Fruit fly (Drosophila melanogaster) whole organism, pupa: ENCODE data around the gene Cp19.

Source experiments
- CG10348 ChIP-seq: fragments of 200-800 bp; sonication (Bioruptor generic); IDR thresholded peaks from 2 replicates; pipeline ENCODE4 v1.3.6; 2022; ENCODE audit warnings: missing biosample characterization, missing genetic modification characterization
- CG13204 ChIP-seq: fragments of 200-800 bp; sonication (Bioruptor generic); optimal IDR thresholded peaks from 2 replicates; lab custom pipeline; 2018; ENCODE audit warnings: missing biosample characterization, mild to moderate bottlenecking, missing genetic modification characterization, moderate library complexity
- CG14655 ChIP-seq: fragments of 200-800 bp; sonication (Bioruptor generic); optimal IDR thresholded peaks from 3 replicates; lab custom pipeline; 2017; ENCODE audit warnings: mild to moderate bottlenecking, missing biosample characterization, missing genetic modification reagents, missing genetic modification characterization
- CG15710 ChIP-seq: fragments of 200-800 bp; sonication (Bioruptor generic); optimal IDR thresholded peaks from 2 replicates; lab custom pipeline; 2018; ENCODE audit warnings: missing biosample characterization, mild to moderate bottlenecking, missing genetic modification characterization, moderate library complexity
- CG32121 ChIP-seq: fragments of 200-800 bp; sonication (Bioruptor generic); IDR thresholded peaks from 2 replicates; pipeline ENCODE4 v1.3.6; 2022; ENCODE audit warnings: missing biosample characterization, missing genetic modification characterization
- CG8159 ChIP-seq: fragments of 200-800 bp; sonication (Bioruptor generic); optimal IDR thresholded peaks from 3 replicates; lab custom pipeline; 2018; ENCODE audit warnings: missing biosample characterization, mild to moderate bottlenecking, missing genetic modification characterization, moderate library complexity
- CG8301 ChIP-seq: fragments of 200-800 bp; sonication (Bioruptor generic); optimal IDR thresholded peaks from 2 replicates; lab custom pipeline; 2018; ENCODE audit warnings: missing biosample characterization, mild to moderate bottlenecking, missing genetic modification characterization
- CG9948 ChIP-seq: fragments of 200-800 bp; sonication (Bioruptor generic); optimal IDR thresholded peaks from 2 replicates; lab custom pipeline; 2018; ENCODE audit warnings: missing biosample characterization, mild to moderate bottlenecking, missing genetic modification characterization, moderate library complexity
- D1 ChIP-seq: fragments of 200-800 bp; sonication (Bioruptor generic); optimal IDR thresholded peaks from 2 replicates; lab custom pipeline; 2018; ENCODE audit warnings: missing biosample characterization, mild to moderate bottlenecking, missing genetic modification characterization, moderate library complexity
- EcR ChIP-seq: fragments of 200-800 bp; sonication (Bioruptor generic); optimal IDR thresholded peaks from 3 replicates; lab custom pipeline; 2019; ENCODE audit warnings: missing biosample characterization, missing genetic modification characterization, mild to moderate bottlenecking, moderate library complexity, missing genetic modification reagents
- Ets98B ChIP-seq: fragments of 200-800 bp; sonication (Bioruptor generic); IDR thresholded peaks from 2 replicates; pipeline ENCODE4 v1.3.6; 2022; ENCODE audit warnings: missing biosample characterization, missing genetic modification characterization
- Pif1B ChIP-seq: fragments of 200-800 bp; sonication (Bioruptor generic); optimal IDR thresholded peaks from 3 replicates; lab custom pipeline; 2016; ENCODE audit warnings: missing biosample characterization, missing genetic modification characterization
- Snoo ChIP-seq: fragments of 200-800 bp; sonication (Bioruptor generic); optimal IDR thresholded peaks from 3 replicates; lab custom pipeline; 2017; ENCODE audit warnings: missing biosample characterization, mild to moderate bottlenecking, missing genetic modification characterization, inconsistent platforms
- fd96Ca ChIP-seq: fragments of 200-800 bp; sonication (Bioruptor generic); IDR thresholded peaks from 3 replicates; pipeline ENCODE4 v1.3.6; 2022; ENCODE audit warnings: missing biosample characterization, missing genetic modification characterization

DNA sequence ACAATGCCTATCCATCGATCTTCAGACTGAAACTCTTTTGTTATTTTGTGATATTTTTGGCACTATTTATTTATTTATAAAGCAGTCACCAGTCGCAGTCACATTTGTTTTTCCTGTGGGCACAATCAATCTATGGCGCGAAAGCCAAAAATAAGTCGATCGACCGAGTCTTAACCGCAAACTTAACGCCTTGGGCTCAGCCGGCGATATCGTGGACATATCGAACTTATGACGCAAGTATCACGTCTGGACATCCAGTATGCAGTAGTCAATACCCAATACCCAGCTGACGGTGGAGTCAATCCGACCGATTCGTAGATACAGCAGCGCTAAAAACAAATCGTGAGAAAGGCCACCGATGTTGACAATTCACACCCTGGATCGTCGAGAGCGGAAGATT, 39.0 kb upstream of the Cp19 start:
- no peak for TF ChIP-seq Snoo
- no peak for TF ChIP-seq CG8159 (tag; lab: Kevin White, UChicago)
- no peak for TF ChIP-seq CG10348 (GFP tag; lab: Robert Waterston, UW)
- TF ChIP-seq CG8301 (tag; lab: Kevin White, UChicago) = no peak
- no peak for TF ChIP-seq D1 (tag; lab: Kevin White, UChicago)
- no peak for TF ChIP-seq CG13204 (GFP tag; lab: Kevin White, UChicago)
- no peak for TF ChIP-seq CG14655 (GFP tag; lab: Kevin White, UChicago)
- no peak for TF ChIP-seq CG9948 (tag; lab: Kevin White, UChicago)
- no peak for TF ChIP-seq fd96Ca (GFP tag; lab: Robert Waterston, UW)
- no peak for TF ChIP-seq Pif1B (GFP tag; lab: Kevin White, UChicago)
- no peak for TF ChIP-seq Ets98B (GFP tag; lab: Robert Waterston, UW)
- no peak for TF ChIP-seq EcR (GFP tag; lab: Kevin White, UChicago)
- no peak for TF ChIP-seq CG32121 (GFP tag; lab: Robert Waterston, UW)
- no peak for TF ChIP-seq CG15710 (tag; lab: Kevin White, UChicago)
